Fruit fly (Drosophila melanogaster) whole organism, embryonic: ENCODE data around the gene P58IPK.

Source experiments
- Atf6 ChIP-seq: fragments of 200-800 bp; sonication (Bioruptor generic); IDR thresholded peaks from 2 replicates; pipeline ENCODE4 v1.3.6; 2022; ENCODE audit warnings: missing biosample characterization, missing genetic modification characterization
- CG10147 ChIP-seq: fragments of 200-800 bp; sonication (Bioruptor generic); optimal IDR thresholded peaks from 2 replicates; lab custom pipeline; 2019; ENCODE audit warnings: missing biosample characterization, mild to moderate bottlenecking, missing genetic modification characterization, moderate library complexity
- CG1024 ChIP-seq: fragments of 200-800 bp; sonication (Bioruptor generic); IDR thresholded peaks from 2 replicates; pipeline ENCODE4 v1.3.6; 2022; ENCODE audit warnings: missing biosample characterization, missing genetic modification characterization
- CG10654 ChIP-seq: fragments of 200-800 bp; sonication (Bioruptor generic); optimal IDR thresholded peaks from 2 replicates; lab custom pipeline; 2016; ENCODE audit warnings: missing biosample characterization, missing genetic modification characterization
- CG11723 ChIP-seq: fragments of 200-800 bp; sonication (Bioruptor generic); optimal IDR thresholded peaks from 2 replicates; lab custom pipeline; 2017; ENCODE audit warnings: missing biosample characterization, mild to moderate bottlenecking, missing genetic modification characterization
- CG12104 ChIP-seq: fragments of 200-800 bp; sonication (Bioruptor generic); optimal IDR thresholded peaks from 3 replicates; lab custom pipeline; 2016; ENCODE audit warnings: missing biosample characterization, missing genetic modification characterization
- CG13775 ChIP-seq: fragments of 200-800 bp; sonication (Bioruptor generic); optimal IDR thresholded peaks from 3 replicates; lab custom pipeline; 2017; ENCODE audit warnings: missing biosample characterization, mild to moderate bottlenecking, missing genetic modification characterization
- CG14667 ChIP-seq: fragments of 200-800 bp; sonication (Bioruptor generic); IDR thresholded peaks from 2 replicates; pipeline ENCODE4 v1.3.6; 2022; ENCODE audit warnings: missing biosample characterization, missing genetic modification characterization
- CG17186 ChIP-seq: fragments of 200-800 bp; sonication (Bioruptor generic); optimal IDR thresholded peaks from 3 replicates; lab custom pipeline; 2017; ENCODE audit warnings: missing biosample characterization, missing genetic modification reagents, missing genetic modification characterization
- CG18262 ChIP-seq: fragments of 200-800 bp; optimal IDR thresholded peaks from 3 replicates; lab custom pipeline; 2019; ENCODE audit warnings: missing biosample characterization, mild to moderate bottlenecking, missing genetic modification characterization, moderate library complexity
- CG18476 ChIP-seq: fragments of 200-800 bp; sonication (Bioruptor generic); optimal IDR thresholded peaks from 2 replicates; lab custom pipeline; 2016; ENCODE audit warnings: missing biosample characterization, mild to moderate bottlenecking, missing genetic modification characterization
- CG2120 ChIP-seq: fragments of 200-800 bp; sonication (Bioruptor generic); optimal IDR thresholded peaks from 3 replicates; lab custom pipeline; 2016; ENCODE audit warnings: missing biosample characterization, missing genetic modification characterization
- CG2199 ChIP-seq: fragments of 200-800 bp; sonication (Bioruptor generic); IDR thresholded peaks from 3 replicates; pipeline ENCODE4 v1.3.6; 2022; ENCODE audit warnings: missing biosample characterization, missing genetic modification characterization
- CG30403 ChIP-seq: fragments of 200-800 bp; sonication (Bioruptor generic); optimal IDR thresholded peaks from 3 replicates; lab custom pipeline; 2016; ENCODE audit warnings: missing biosample characterization, missing genetic modification characterization
- CG4360 ChIP-seq: fragments of 200-800 bp; sonication (Bioruptor generic); IDR thresholded peaks from 2 replicates; pipeline ENCODE4 v1.3.6; 2022; ENCODE audit warnings: missing biosample characterization, missing genetic modification characterization
- CG4820 ChIP-seq: fragments of 200-800 bp; sonication (Bioruptor generic); optimal IDR thresholded peaks from 3 replicates; lab custom pipeline; 2016; ENCODE audit warnings: missing biosample characterization, missing genetic modification characterization
- CG6175 ChIP-seq: fragments of 200-800 bp; sonication (Bioruptor generic); IDR thresholded peaks from 3 replicates; pipeline ENCODE4 v1.3.6; 2022; ENCODE audit warnings: missing biosample characterization, missing genetic modification characterization
- CG6654 ChIP-seq: fragments of 200-800 bp; sonication (Bioruptor generic); optimal IDR thresholded peaks from 2 replicates; lab custom pipeline; 2017; ENCODE audit warnings: missing biosample characterization, mild to moderate bottlenecking, missing genetic modification characterization
- CG7556 ChIP-seq: fragments of 200-800 bp; sonication (Bioruptor generic); optimal IDR thresholded peaks from 2 replicates; lab custom pipeline; 2017; ENCODE audit warnings: missing biosample characterization, mild to moderate bottlenecking, missing genetic modification characterization
- CG7745 ChIP-seq: fragments of 200-800 bp; sonication (Bioruptor generic); optimal IDR thresholded peaks from 2 replicates; lab custom pipeline; 2018; ENCODE audit warnings: missing biosample characterization, mild to moderate bottlenecking, missing genetic modification characterization, moderate library complexity
- CG7839 ChIP-seq: fragments of 200-800 bp; sonication (Bioruptor generic); optimal IDR thresholded peaks from 3 replicates; lab custom pipeline; 2018; ENCODE audit warnings: missing biosample characterization, mild to moderate bottlenecking, missing genetic modification characterization, moderate library complexity
- CG9727 ChIP-seq: fragments of 200-800 bp; sonication (Bioruptor generic); optimal IDR thresholded peaks from 3 replicates; lab custom pipeline; 2017; ENCODE audit warnings: missing biosample characterization, mild to moderate bottlenecking, missing genetic modification characterization
- CkIIα-i1 ChIP-seq: fragments of 200-800 bp; sonication (Bioruptor generic); IDR thresholded peaks from 2 replicates; pipeline ENCODE4 v1.3.6; 2022; ENCODE audit warnings: missing biosample characterization, missing genetic modification characterization
- D19B ChIP-seq: fragments of 200-800 bp; sonication (Bioruptor generic); optimal IDR thresholded peaks from 2 replicates; lab custom pipeline; 2017; ENCODE audit warnings: missing biosample characterization, mild to moderate bottlenecking, missing genetic modification characterization
- Deaf1 ChIP-seq: fragments of 200-800 bp; optimal IDR thresholded peaks from 3 replicates; lab custom pipeline; 2019; ENCODE audit warnings: missing biosample characterization, mild to moderate bottlenecking, missing genetic modification characterization, moderate library complexity
- ERR ChIP-seq: fragments of 200-800 bp; sonication (Bioruptor generic); optimal IDR thresholded peaks from 2 replicates; lab custom pipeline; 2016; ENCODE audit warnings: missing biosample characterization, missing genetic modification characterization
- H2.0 ChIP-seq: fragments of 200-800 bp; sonication (Bioruptor generic); IDR thresholded peaks from 2 replicates; pipeline ENCODE4 v1.3.6; 2022; ENCODE audit warnings: missing biosample characterization, missing genetic modification characterization
- HHEX ChIP-seq: fragments of 200-800 bp; sonication (Bioruptor generic); optimal IDR thresholded peaks from 3 replicates; lab custom pipeline; 2017; ENCODE audit warnings: missing biosample characterization, mild to moderate bottlenecking, missing genetic modification characterization, missing genetic modification reagents
- HLH3B ChIP-seq: fragments of 200-800 bp; sonication (Bioruptor generic); IDR thresholded peaks from 2 replicates; pipeline ENCODE4 v1.3.6; 2022; ENCODE audit warnings: missing biosample characterization, missing genetic modification characterization
- Hey ChIP-seq: fragments of 200-800 bp; sonication (Bioruptor generic); optimal IDR thresholded peaks from 3 replicates; lab custom pipeline; 2018; ENCODE audit warnings: missing biosample characterization, mild to moderate bottlenecking, missing genetic modification characterization
- Hmr ChIP-seq: fragments of 200-800 bp; sonication (Bioruptor generic); optimal IDR thresholded peaks from 3 replicates; lab custom pipeline; 2017; ENCODE audit warnings: mild to moderate bottlenecking, missing biosample characterization, missing genetic modification reagents, missing genetic modification characterization
- Mes4 ChIP-seq: fragments of 200-800 bp; sonication (Bioruptor generic); optimal IDR thresholded peaks from 2 replicates; lab custom pipeline; 2016; ENCODE audit warnings: missing biosample characterization, missing genetic modification characterization
- NFAT ChIP-seq: fragments of 200-800 bp; sonication (Bioruptor generic); IDR thresholded peaks from 2 replicates; pipeline ENCODE4 v1.3.6; 2022; ENCODE audit warnings: missing biosample characterization, missing genetic modification characterization
- PHDP ChIP-seq: fragments of 200-800 bp; sonication (Bioruptor generic); optimal IDR thresholded peaks from 3 replicates; lab custom pipeline; 2018; ENCODE audit warnings: missing biosample characterization, mild to moderate bottlenecking, missing genetic modification characterization, moderate library complexity
- Sin3A ChIP-seq: fragments of >200 bp; optimal IDR thresholded peaks from 2 replicates; lab custom pipeline; 2018
- Ssrp ChIP-seq: fragments of 200-800 bp; sonication (Bioruptor generic); optimal IDR thresholded peaks from 2 replicates; lab custom pipeline; 2018; ENCODE audit warnings: missing biosample characterization, mild to moderate bottlenecking, missing genetic modification characterization, moderate library complexity
- abd-A ChIP-seq: fragments of 200-800 bp; sonication (Bioruptor generic); optimal IDR thresholded peaks from 3 replicates; lab custom pipeline; 2019; ENCODE audit warnings: missing biosample characterization, mild to moderate bottlenecking, missing genetic modification characterization, moderate library complexity
- btn ChIP-seq: fragments of 200-800 bp; sonication (Bioruptor generic); optimal IDR thresholded peaks from 2 replicates; lab custom pipeline; 2016; ENCODE audit warnings: missing biosample characterization, missing genetic modification characterization
- dpn ChIP-seq, 2 experiments: fragments of 200-800 bp; sonication (Bioruptor generic); optimal IDR thresholded peaks; 3 replicates each; lab custom pipeline; 2016; ENCODE audit warnings: missing biosample characterization in 2 of 2, missing genetic modification characterization in 2 of 2
- mam ChIP-seq: fragments of 200-800 bp; sonication (Bioruptor generic); optimal IDR thresholded peaks from 3 replicates; lab custom pipeline; 2016; ENCODE audit warnings: missing biosample characterization, missing genetic modification characterization
- mld ChIP-seq: fragments of 200-800 bp; sonication (Bioruptor generic); IDR thresholded peaks from 3 replicates; pipeline ENCODE4 v1.3.6; 2022; ENCODE audit warnings: missing biosample characterization, missing genetic modification characterization; ENCODE audit not compliant: partially characterized antibody
- nom ChIP-seq: fragments of 200-800 bp; sonication (Bioruptor generic); optimal IDR thresholded peaks from 2 replicates; lab custom pipeline; 2017; ENCODE audit warnings: missing biosample characterization, missing genetic modification characterization, mild to moderate bottlenecking, moderate library complexity, missing genetic modification reagents
- pros ChIP-seq: fragments of 200-800 bp; sonication (Bioruptor generic); optimal IDR thresholded peaks from 3 replicates; lab custom pipeline; 2019; ENCODE audit warnings: missing biosample characterization, mild to moderate bottlenecking, missing genetic modification characterization, moderate library complexity
- schlank ChIP-seq: fragments of 200-800 bp; sonication (Bioruptor generic); optimal IDR thresholded peaks from 2 replicates; lab custom pipeline; 2018; ENCODE audit warnings: missing biosample characterization, mild to moderate bottlenecking, missing genetic modification characterization
- sens-2 ChIP-seq: fragments of 200-800 bp; sonication (Bioruptor generic); IDR thresholded peaks from 2 replicates; pipeline ENCODE4 v1.3.6; 2022; ENCODE audit warnings: missing biosample characterization, missing genetic modification characterization
- sna ChIP-seq: fragments of 200-800 bp; sonication (Bioruptor generic); IDR thresholded peaks from 2 replicates; pipeline ENCODE4 v1.3.6; 2022; ENCODE audit warnings: missing biosample characterization, missing genetic modification characterization; ENCODE audit not compliant: partially characterized antibody
- sqz ChIP-seq: fragments of 200-800 bp; sonication (Bioruptor generic); optimal IDR thresholded peaks from 3 replicates; lab custom pipeline; 2018; ENCODE audit warnings: missing biosample characterization, mild to moderate bottlenecking, missing genetic modification characterization
- ssp ChIP-seq: fragments of 200-800 bp; sonication (Bioruptor generic); IDR thresholded peaks from 2 replicates; pipeline ENCODE4 v1.3.6; 2022; ENCODE audit warnings: missing biosample characterization, missing genetic modification characterization
- tgo ChIP-seq: fragments of 200-800 bp; sonication (Bioruptor generic); IDR thresholded peaks from 3 replicates; pipeline ENCODE4 v1.3.6; 2022; ENCODE audit warnings: missing biosample characterization, missing genetic modification characterization
- tup ChIP-seq: fragments of 200-800 bp; sonication (Bioruptor generic); optimal IDR thresholded peaks from 2 replicates; lab custom pipeline; 2016; ENCODE audit warnings: missing biosample characterization, mild to moderate bottlenecking, missing genetic modification characterization, moderate library complexity
- wdn ChIP-seq: fragments of 200-800 bp; sonication (Bioruptor generic); IDR thresholded peaks from 2 replicates; pipeline ENCODE4 v1.3.6; 2022; ENCODE audit warnings: missing biosample characterization, missing genetic modification characterization

P58IPK gene

dm6 chr3R:9551013-9551658 is 35.6 kb upstream of the P58IPK start (continued):
- TF ChIP-seq Ssrp (tag; lab: Kevin White, UChicago) (no peak), NFAT (GFP tag; lab: Robert Waterston, UW) (no peak), CG17186 (peak; percentile 26), CG30403 (no peak), CG4360 (no peak), CG1024 (GFP tag; lab: Robert Waterston, UW) (no peak), schlank (tag; lab: Kevin White, UChicago) (peak; percentile 44), CG2120 (GFP tag; lab: Kevin White, UChicago) (peak; percentile 21), CG10147 (GFP tag; lab: Kevin White, UChicago) (no peak), D19B (GFP tag; lab: Kevin White, UChicago) (no peak), HHEX (GFP tag; lab: Kevin White, UChicago) (peak; percentile 70), mam (GFP tag; lab: Kevin White, UChicago) (peak; percentile 21), CG11723 (GFP tag; lab: Kevin White, UChicago) (peak; percentile 32), HLH3B (GFP tag; lab: Robert Waterston, UW) (no peak), Hey (tag; lab: Kevin White, UChicago) (peak; percentile 29), ERR (GFP tag; lab: Kevin White, UChicago) (peak; percentile 69), CG7745 (no peak), CG14667 (GFP tag; lab: Robert Waterston, UW) (no peak), CG18262 (no peak), sna (no peak), CG18476 (GFP tag; lab: Kevin White, UChicago) (peak; percentile 22), wdn (GFP tag; lab: Robert Waterston, UW) (no peak), CG10654 (no peak), CG13775 (no peak), nom (GFP tag; lab: Kevin White, UChicago) (peak; percentile 90), ssp (no peak), Mes4 (GFP tag; lab: Kevin White, UChicago) (no peak), Sin3A (no peak), CG2199 (GFP tag; lab: Robert Waterston, UW) (no peak), CG6175 (GFP tag; lab: Robert Waterston, UW) (no peak), Deaf1 (tag; lab: Kevin White, UChicago) (peak; percentile 49), abd-A (no peak), CG6654 (peak; percentile 5), sens-2 (no peak), pros (GFP tag; lab: Kevin White, UChicago) (peak; percentile 45), CkIIα-i1 (GFP tag; lab: Robert Waterston, UW) (no peak), CG7556 (GFP tag; lab: Kevin White, UChicago) (peak; percentile 31), dpn (GFP tag; optimal IDR thresholded peaks at IDR 0.05; lab: Kevin White, UChicago) (peak; percentile 5 to 12), CG12104 (GFP tag; lab: Kevin White, UChicago) (no peak), tgo (no peak), CG4820 (GFP tag; lab: Kevin White, UChicago) (no peak), H2.0 (GFP tag; lab: Robert Waterston, UW) (no peak), btn (GFP tag; lab: Kevin White, UChicago) (no peak), CG7839 (no peak), Hmr (GFP tag; lab: Kevin White, UChicago) (peak; percentile 77), tup (no peak), sqz (GFP tag; lab: Kevin White, UChicago) (no peak), Atf6 (GFP tag; lab: Robert Waterston, UW) (no peak), PHDP (no peak), CG9727 (GFP tag; lab: Kevin White, UChicago) (peak; percentile 20), mld (GFP tag; lab: Robert Waterston, UW) (no peak)
